Fruit fly (Drosophila melanogaster) whole organism, embryonic: ENCODE data around the gene Cdc7.

ENCODE experiments used
- Ada2b ChIP-seq: fragments of 200-800 bp; sonication (Bioruptor generic); IDR thresholded peaks from 2 replicates; pipeline ENCODE4 v1.3.6; 2022; ENCODE audit warnings: missing biosample characterization, missing genetic modification characterization
- Atf3 ChIP-seq: fragments of 200-800 bp; sonication (Bioruptor generic); optimal IDR thresholded peaks from 3 replicates; lab custom pipeline; 2016; ENCODE audit warnings: missing biosample characterization, missing genetic modification characterization
- C15 ChIP-seq: fragments of 200-800 bp; sonication (Bioruptor generic); IDR thresholded peaks from 3 replicates; pipeline ENCODE4 v1.3.6; 2022; ENCODE audit warnings: missing biosample characterization, missing genetic modification characterization
- CG1024 ChIP-seq: fragments of 200-800 bp; sonication (Bioruptor generic); IDR thresholded peaks from 2 replicates; pipeline ENCODE4 v1.3.6; 2022; ENCODE audit warnings: missing biosample characterization, missing genetic modification characterization
- CG12659 ChIP-seq: fragments of 200-800 bp; sonication (Bioruptor generic); optimal IDR thresholded peaks from 3 replicates; lab custom pipeline; 2017; ENCODE audit warnings: mild to moderate bottlenecking, missing biosample characterization, missing genetic modification reagents, missing genetic modification characterization
- CG12769 ChIP-seq: fragments of 200-800 bp; sonication (Bioruptor generic); optimal IDR thresholded peaks from 2 replicates; lab custom pipeline; 2019; ENCODE audit warnings: missing biosample characterization, mild to moderate bottlenecking, missing genetic modification characterization, moderate library complexity
- CG14014 ChIP-seq: fragments of 200-800 bp; sonication (Bioruptor generic); IDR thresholded peaks from 2 replicates; pipeline ENCODE4 v1.3.6; 2022; ENCODE audit warnings: missing biosample characterization, missing genetic modification characterization
- CG14965 ChIP-seq: fragments of 200-800 bp; sonication (Bioruptor generic); optimal IDR thresholded peaks from 2 replicates; lab custom pipeline; 2016; ENCODE audit warnings: missing biosample characterization, missing genetic modification characterization, borderline replicate concordance
- CG1647 ChIP-seq: fragments of 200-800 bp; sonication (Bioruptor generic); optimal IDR thresholded peaks from 3 replicates; lab custom pipeline; 2016; ENCODE audit warnings: missing biosample characterization, missing genetic modification characterization
- CG1792 ChIP-seq: fragments of 200-800 bp; sonication (Bioruptor generic); optimal IDR thresholded peaks from 2 replicates; lab custom pipeline; 2016; ENCODE audit warnings: missing biosample characterization, missing genetic modification characterization
- CG31388 ChIP-seq: fragments of 200-800 bp; sonication (Bioruptor generic); optimal IDR thresholded peaks from 2 replicates; lab custom pipeline; 2016; ENCODE audit warnings: missing biosample characterization, missing genetic modification characterization
- CG32772 ChIP-seq: fragments of 200-800 bp; sonication (Bioruptor generic); IDR thresholded peaks from 2 replicates; pipeline ENCODE4 v1.3.6; 2022; ENCODE audit warnings: missing biosample characterization, missing genetic modification characterization
- CG33213 ChIP-seq: fragments of 200-800 bp; sonication (Bioruptor generic); optimal IDR thresholded peaks from 3 replicates; lab custom pipeline; 2016; ENCODE audit warnings: missing biosample characterization, missing genetic modification characterization
- CG34224 ChIP-seq: fragments of 200-800 bp; sonication (Bioruptor generic); IDR thresholded peaks from 3 replicates; pipeline ENCODE4 v1.3.6; 2022; ENCODE audit warnings: missing biosample characterization, missing genetic modification characterization; ENCODE audit not compliant: partially characterized antibody
- CG6765 ChIP-seq: fragments of 200-800 bp; sonication (Bioruptor generic); optimal IDR thresholded peaks from 3 replicates; lab custom pipeline; 2017; ENCODE audit warnings: missing biosample characterization, mild to moderate bottlenecking, missing genetic modification characterization
- CG6791 ChIP-seq: fragments of 200-800 bp; sonication (Bioruptor generic); IDR thresholded peaks from 3 replicates; pipeline ENCODE4 v1.3.6; 2022; ENCODE audit warnings: missing biosample characterization, missing genetic modification characterization; ENCODE audit not compliant: partially characterized antibody
- CG7357 ChIP-seq: fragments of 200-800 bp; sonication (Bioruptor generic); IDR thresholded peaks from 3 replicates; pipeline ENCODE4 v1.3.6; 2022; ENCODE audit warnings: missing biosample characterization, missing genetic modification characterization
- CG7372 ChIP-seq: fragments of 200-800 bp; sonication (Bioruptor generic); IDR thresholded peaks from 2 replicates; pipeline ENCODE4 v1.3.6; 2022; ENCODE audit warnings: missing biosample characterization, missing genetic modification characterization
- CG7556 ChIP-seq: fragments of 200-800 bp; sonication (Bioruptor generic); optimal IDR thresholded peaks from 2 replicates; lab custom pipeline; 2017; ENCODE audit warnings: missing biosample characterization, mild to moderate bottlenecking, missing genetic modification characterization
- CG9609 ChIP-seq: fragments of 200-800 bp; sonication (Bioruptor generic); optimal IDR thresholded peaks from 3 replicates; lab custom pipeline; 2016; ENCODE audit warnings: missing biosample characterization, missing genetic modification characterization
- Gsc ChIP-seq: fragments of 200-800 bp; sonication (Bioruptor generic); IDR thresholded peaks from 2 replicates; pipeline ENCODE4 v1.3.6; 2022; ENCODE audit warnings: missing biosample characterization, missing genetic modification characterization
- HLH54F ChIP-seq: fragments of 200-800 bp; sonication (Bioruptor generic); optimal IDR thresholded peaks from 3 replicates; lab custom pipeline; 2016; ENCODE audit warnings: missing biosample characterization, missing genetic modification characterization
- Hmr ChIP-seq: fragments of 200-800 bp; sonication (Bioruptor generic); optimal IDR thresholded peaks from 3 replicates; lab custom pipeline; 2017; ENCODE audit warnings: mild to moderate bottlenecking, missing biosample characterization, missing genetic modification reagents, missing genetic modification characterization
- Max ChIP-seq: fragments of 200-800 bp; sonication (Bioruptor generic); optimal IDR thresholded peaks from 2 replicates; lab custom pipeline; 2016; ENCODE audit warnings: missing biosample characterization, mild to moderate bottlenecking, missing genetic modification characterization
- Med ChIP-seq: fragments of 200-800 bp; sonication (Bioruptor generic); peaks from one replicate; lab custom pipeline; 2016; ENCODE audit warnings: missing biosample characterization, missing genetic modification characterization, mild to moderate bottlenecking, inconsistent platforms, moderate library complexity
- NC2β ChIP-seq: fragments of 200-800 bp; sonication (Bioruptor generic); optimal IDR thresholded peaks from 2 replicates; lab custom pipeline; 2016; ENCODE audit warnings: missing biosample characterization, missing genetic modification characterization
- Oli ChIP-seq: fragments of 200-800 bp; sonication (Bioruptor generic); optimal IDR thresholded peaks from 2 replicates; lab custom pipeline; 2018; ENCODE audit warnings: missing biosample characterization, mild to moderate bottlenecking, missing genetic modification characterization, moderate library complexity
- Sry-β ChIP-seq: fragments of 200-800 bp; sonication (Bioruptor generic); optimal IDR thresholded peaks from 2 replicates; lab custom pipeline; 2018; ENCODE audit warnings: missing biosample characterization, mild to moderate bottlenecking, missing genetic modification characterization, moderate library complexity
- ara ChIP-seq: fragments of 200-800 bp; sonication (Bioruptor generic); IDR thresholded peaks from 2 replicates; pipeline ENCODE4 v1.3.6; 2022; ENCODE audit warnings: missing biosample characterization, missing genetic modification characterization
- bab2 ChIP-seq: fragments of 200-800 bp; sonication (Bioruptor generic); optimal IDR thresholded peaks from 2 replicates; lab custom pipeline; 2016; ENCODE audit warnings: missing biosample characterization, missing genetic modification characterization
- chn ChIP-seq: fragments of 200-800 bp; sonication (Bioruptor generic); optimal IDR thresholded peaks from 2 replicates; lab custom pipeline; 2016; ENCODE audit warnings: missing biosample characterization, missing genetic modification characterization
- corto ChIP-seq: fragments of 200-800 bp; sonication (Bioruptor generic); optimal IDR thresholded peaks from 2 replicates; lab custom pipeline; 2016; ENCODE audit warnings: missing biosample characterization, mild to moderate bottlenecking, missing genetic modification characterization, moderate library complexity
- ewg ChIP-seq: fragments of 200-800 bp; sonication (Bioruptor generic); optimal IDR thresholded peaks from 3 replicates; lab custom pipeline; 2017; ENCODE audit warnings: mild to moderate bottlenecking, missing biosample characterization, missing genetic modification reagents, missing genetic modification characterization
- eyg ChIP-seq: fragments of 200-800 bp; sonication (Bioruptor generic); optimal IDR thresholded peaks from 3 replicates; lab custom pipeline; 2016; ENCODE audit warnings: missing biosample characterization, missing genetic modification characterization
- lab ChIP-seq: fragments of 200-800 bp; sonication (Bioruptor generic); optimal IDR thresholded peaks from 3 replicates; lab custom pipeline; 2017; ENCODE audit warnings: missing biosample characterization, missing genetic modification characterization, mild to moderate bottlenecking, moderate library complexity, missing genetic modification reagents
- lilli ChIP-seq: fragments of 200-800 bp; sonication (Bioruptor generic); optimal IDR thresholded peaks from 3 replicates; lab custom pipeline; 2016; ENCODE audit warnings: missing biosample characterization, missing genetic modification characterization
- mirr ChIP-seq: fragments of 200-800 bp; sonication (Bioruptor generic); optimal IDR thresholded peaks from 3 replicates; lab custom pipeline; 2018; ENCODE audit warnings: missing biosample characterization, mild to moderate bottlenecking, missing genetic modification characterization
- nmo ChIP-seq: fragments of 200-800 bp; sonication (Bioruptor generic); optimal IDR thresholded peaks from 2 replicates; lab custom pipeline; 2018; ENCODE audit warnings: missing biosample characterization, mild to moderate bottlenecking, missing genetic modification characterization, moderate library complexity
- pan ChIP-seq, 4 experiments: fragments of >200 bp in 3 of 4; fragments of 200-800 bp in 1 of 4; sonication (Bioruptor generic) in 1 of 4; optimal IDR thresholded peaks in 3 of 4; IDR thresholded peaks in 1 of 4; 2 replicates each; pipeline versions ENCODE4 v1.3.6 to Lab custom; 2017 to 2022; ENCODE audit warnings: missing biosample characterization in 2 of 4, missing genetic modification characterization in 2 of 4, mixed read lengths in 1 of 4
- scrt ChIP-seq: fragments of 200-800 bp; sonication (Bioruptor generic); optimal IDR thresholded peaks from 2 replicates; lab custom pipeline; 2018; ENCODE audit warnings: missing biosample characterization, mild to moderate bottlenecking, missing genetic modification characterization, moderate library complexity
- sd ChIP-seq: fragments of 200-800 bp; sonication (Bioruptor generic); optimal IDR thresholded peaks from 3 replicates; lab custom pipeline; 2018; ENCODE audit warnings: missing biosample characterization, mild to moderate bottlenecking, missing genetic modification characterization, moderate library complexity
- sens ChIP-seq: fragments of 200-800 bp; sonication (Bioruptor generic); peaks from one replicate; lab custom pipeline; 2016; ENCODE audit warnings: missing biosample characterization, missing genetic modification characterization
- stwl ChIP-seq: fragments of 200-800 bp; sonication (Bioruptor generic); optimal IDR thresholded peaks from 3 replicates; lab custom pipeline; 2018; ENCODE audit warnings: missing biosample characterization, mild to moderate bottlenecking, missing genetic modification characterization, moderate library complexity
- sug ChIP-seq: fragments of 200-800 bp; optimal IDR thresholded peaks from 2 replicates; lab custom pipeline; 2019; ENCODE audit warnings: missing biosample characterization, mild to moderate bottlenecking, missing genetic modification characterization, moderate library complexity
- tll ChIP-seq, 2 experiments: fragments of 200-800 bp in 1 of 2; fragments of >200 bp in 1 of 2; sonication (Bioruptor generic) in 1 of 2; optimal IDR thresholded peaks; 2 replicates each; lab custom pipeline; 2017 to 2019; ENCODE audit warnings: missing biosample characterization in 2 of 2, missing genetic modification characterization in 2 of 2, mild to moderate bottlenecking in 1 of 2, moderate library complexity in 1 of 2

Gene Cdc7

dm6 chrX:6642593-6643257 is 11.6 kb upstream of the Cdc7 start (continued):
- TF ChIP-seq lilli (GFP tag; lab: Kevin White, UChicago) (no peak), ewg (GFP tag; lab: Kevin White, UChicago) (peak; percentile 16), pan (optimal IDR thresholded peaks at IDR 0.05; lab: Kevin White, UChicago) (no peak), pan (GFP tag; optimal IDR thresholded peaks at IDR 0.05 in 1 of 2, IDR thresholded peaks at IDR 0.05 in 1 of 2) (no peak)

dm6 chrX:6646846-6647245 is 7.5 kb upstream of the Cdc7 start:
- peak; percentile 22 for TF ChIP-seq Med (GFP tag; lab: Kevin White, UChicago)
- peak; percentile 53 for TF ChIP-seq sens
- TF ChIP-seq CG31388 (GFP tag; lab: Kevin White, UChicago): no peak
- TF ChIP-seq CG6791: no peak
- TF ChIP-seq eyg (GFP tag; lab: Kevin White, UChicago): no peak

dm6 chrX:6656023-6656594 is 1.8 kb downstream of the Cdc7 start:
- TF ChIP-seq C15 (GFP tag; lab: Robert Waterston, UW) (peak; percentile 70; the same call in 1 of the 3 replicates), CG34224 (GFP tag; lab: Robert Waterston, UW) (no peak), mirr (GFP tag; lab: Kevin White, UChicago) (peak; percentile 43), CG1792 (GFP tag; lab: Kevin White, UChicago) (peak; percentile 66), CG12769 (tag; lab: Kevin White, UChicago) (peak; percentile 85), Gsc (no peak), Max (GFP tag; lab: Kevin White, UChicago) (peak; percentile 75), CG6765 (GFP tag; lab: Kevin White, UChicago) (peak; percentile 69), CG12659 (GFP tag; lab: Kevin White, UChicago) (peak; percentile 86), Hmr (GFP tag; lab: Kevin White, UChicago) (peak; percentile 91), CG1647 (GFP tag; lab: Kevin White, UChicago) (peak; percentile 70), CG33213 (GFP tag; lab: Kevin White, UChicago) (peak; percentile 78), Ada2b (GFP tag; lab: Robert Waterston, UW) (peak; percentile 79), tll (GFP tag; optimal IDR thresholded peaks at IDR 0.05; lab: Kevin White, UChicago) (no peak), HLH54F (GFP tag; lab: Kevin White, UChicago) (peak; percentile 80), sd (tag; lab: Kevin White, UChicago) (no peak), Oli (peak; percentile 90), Atf3 (GFP tag; lab: Kevin White, UChicago) (peak; percentile 60), CG7357 (GFP tag; lab: Robert Waterston, UW) (peak; percentile 67; the same call in 2 of the 3 replicates), CG14965 (GFP tag; lab: Kevin White, UChicago) (peak; percentile 27), Sry-β (no peak), NC2β (GFP tag; lab: Kevin White, UChicago) (peak; percentile 40), CG32772 (peak; percentile 67), CG14014 (GFP tag; lab: Robert Waterston, UW) (peak; percentile 80), CG7372 (peak; percentile 78), lab (GFP tag; lab: Kevin White, UChicago) (peak; percentile 92), CG1024 (GFP tag; lab: Robert Waterston, UW) (peak; percentile 45; the same call in 1 of the 2 replicates), bab2 (GFP tag; lab: Kevin White, UChicago) (peak; percentile 77), scrt (peak; percentile 78), chn (GFP tag; lab: Kevin White, UChicago) (peak; percentile 79), nmo (GFP tag; lab: Kevin White, UChicago) (peak; percentile 91), ara (GFP tag; lab: Robert Waterston, UW) (no peak), CG7556 (GFP tag; lab: Kevin White, UChicago) (peak; percentile 89), sug (tag; lab: Kevin White, UChicago) (peak; percentile 67), corto (GFP tag; lab: Kevin White, UChicago) (peak; percentile 73), CG9609 (GFP tag; lab: Kevin White, UChicago) (peak; percentile 83), stwl (no peak)
